Worm (Caenorhabditis elegans): ENCODE measurements around the gene mrpl-30.

DNA sequence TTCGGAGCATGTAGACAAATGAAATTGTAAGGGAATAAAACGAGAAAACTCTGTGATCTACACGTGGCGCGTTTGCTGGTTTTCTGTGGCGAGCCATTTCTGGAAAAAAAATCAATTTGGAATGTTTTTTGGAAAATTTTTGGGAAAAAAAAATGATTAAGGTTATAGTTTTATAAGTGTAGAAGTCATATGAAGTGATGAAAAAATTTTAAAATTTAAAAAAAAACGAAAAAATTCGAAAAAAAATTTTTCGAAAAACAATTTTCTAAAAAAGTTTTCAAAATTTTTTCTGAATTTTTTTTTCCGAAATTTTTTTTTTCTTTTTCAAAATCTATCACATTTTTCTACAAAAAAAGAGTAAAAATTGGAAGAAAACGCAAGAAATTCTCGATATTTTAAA, 24.3 kb downstream of the mrpl-30 start, which contains the start of gene H14E04.3:
- no peak for TF ChIP-seq fkh-10 (GFP tag; optimal IDR thresholded peaks at IDR 0.05)
- TF ChIP-seq ahr-1 (tag; optimal IDR thresholded peaks at IDR 0.05) = no peak
- TF ChIP-seq K09A11.1 (tag; optimal IDR thresholded peaks at IDR 0.05; ENCODE audit: insufficient read depth) = no peak
- TF ChIP-seq nhr-232 (tag; optimal IDR thresholded peaks at IDR 0.05) = no peak
- TF ChIP-seq dmd-4 (tag; optimal IDR thresholded peaks at IDR 0.05; ENCODE audit: borderline replicate concordance) = no peak
- no peak for TF ChIP-seq ceh-22 (tag; optimal IDR thresholded peaks at IDR 0.05)
- no peak for TF ChIP-seq zip-5 (tag; optimal IDR thresholded peaks at IDR 0.05)
- no peak for TF ChIP-seq lim-6 (tag; optimal IDR thresholded peaks at IDR 0.05)
- no peak for TF ChIP-seq sox-2 (GFP tag; IDR thresholded peaks at IDR 0.05)
- no peak for TF ChIP-seq C08G9.2 (tag; optimal IDR thresholded peaks at IDR 0.05)
- TF ChIP-seq unc-86 (tag; optimal IDR thresholded peaks at IDR 0.05) = no peak
- TF ChIP-seq tbx-7 (tag; optimal IDR thresholded peaks at IDR 0.05) = no peak
- TF ChIP-seq pha-4 (tag; optimal IDR thresholded peaks at IDR 0.05) = no peak

Data from whole organism, late embryonic.